Worm (Caenorhabditis elegans) whole organism, L3 larva: Measurements from ENCODE around the gene srr-1.

Source experiments
- R02D3.7 ChIP-seq: fragments of 150-350 bp; optimal IDR thresholded peaks from 2 replicates; lab custom pipeline; 2014; ENCODE audit warnings: missing biosample characterization, missing genetic modification characterization
- ZK546.5 ChIP-seq: sonication (generic microtip); optimal IDR thresholded peaks from 2 replicates; lab custom pipeline; 2017; ENCODE audit warnings: missing biosample characterization, missing genetic modification characterization
- ama-1 ChIP-seq: fragments of 150-350 bp; optimal IDR thresholded peaks from 2 replicates; lab custom pipeline; 2018
- ceh-28 ChIP-seq: fragments of 150-350 bp; optimal IDR thresholded peaks from 2 replicates; lab custom pipeline; 2014; ENCODE audit warnings: missing biosample characterization, missing genetic modification reagents, missing genetic modification characterization
- ceh-82 ChIP-seq: fragments of 150-350 bp; optimal IDR thresholded peaks from 2 replicates; lab custom pipeline; 2014; ENCODE audit warnings: missing biosample characterization, missing genetic modification characterization
- ceh-9 ChIP-seq: sonication (generic microtip); optimal IDR thresholded peaks from 2 replicates; lab custom pipeline; 2018; ENCODE audit warnings: missing biosample characterization, missing genetic modification characterization
- daf-12 ChIP-seq: fragments of 150-350 bp; optimal IDR thresholded peaks from 2 replicates; lab custom pipeline; 2014; ENCODE audit warnings: missing biosample characterization, missing genetic modification reagents, missing genetic modification characterization
- egl-5 ChIP-seq: fragments of 150-350 bp; optimal IDR thresholded peaks from 2 replicates; lab custom pipeline; 2017; ENCODE audit warnings: missing biosample characterization, missing genetic modification reagents, missing genetic modification characterization, inconsistent platforms
- elt-1 ChIP-seq: fragments of 150-350 bp; optimal IDR thresholded peaks from 2 replicates; lab custom pipeline; 2014; ENCODE audit warnings: missing biosample characterization, missing genetic modification characterization
- elt-2 ChIP-seq: sonication (generic microtip); optimal IDR thresholded peaks from 2 replicates; lab custom pipeline; 2016; ENCODE audit warnings: missing genetic modification reagents, mild to moderate bottlenecking, missing genetic modification characterization, missing compliant biosample characterization
- elt-3 ChIP-seq, 3 experiments: fragments of 150-350 bp in 1 of 3; sonication (generic microtip) in 2 of 3; optimal IDR thresholded peaks; 2 replicates in 2 of 3; 4 replicates in 1 of 3; lab custom pipeline; 2014 to 2017; ENCODE audit warnings: missing biosample characterization in 3 of 3, missing genetic modification characterization in 3 of 3
- fkh-10 ChIP-seq: sonication (generic microtip); optimal IDR thresholded peaks from 2 replicates; lab custom pipeline; 2017; ENCODE audit warnings: missing biosample characterization, missing genetic modification reagents, missing genetic modification characterization
- fkh-2 ChIP-seq: fragments of 150-350 bp; optimal IDR thresholded peaks from 2 replicates; lab custom pipeline; 2014; ENCODE audit warnings: missing biosample characterization, missing genetic modification reagents, missing genetic modification characterization
- fos-1 ChIP-seq: fragments of 150-350 bp; optimal IDR thresholded peaks from 2 replicates; lab custom pipeline; 2014; ENCODE audit warnings: missing biosample characterization, missing genetic modification characterization
- hmg-11 ChIP-seq: sonication (generic microtip); optimal IDR thresholded peaks from 2 replicates; lab custom pipeline; 2016; ENCODE audit warnings: missing genetic modification characterization, missing compliant biosample characterization
- jun-1 ChIP-seq: fragments of 150-350 bp; optimal IDR thresholded peaks from 2 replicates; lab custom pipeline; 2014; ENCODE audit warnings: missing biosample characterization, missing genetic modification reagents, missing genetic modification characterization
- lin-15B ChIP-seq: fragments of 150-350 bp; optimal IDR thresholded peaks from 2 replicates; lab custom pipeline; 2014; ENCODE audit warnings: missing biosample characterization, missing genetic modification characterization
- mdl-1 ChIP-seq: fragments of 150-350 bp; optimal IDR thresholded peaks from 2 replicates; lab custom pipeline; 2014; ENCODE audit warnings: missing biosample characterization, missing genetic modification characterization
- nfya-1 ChIP-seq: sonication (generic microtip); optimal IDR thresholded peaks from 2 replicates; lab custom pipeline; 2017; ENCODE audit warnings: missing genetic modification characterization, mild to moderate bottlenecking, missing compliant biosample characterization, antibody characterized with exemption, moderate library complexity; ENCODE audit not compliant: insufficient read depth
- nhr-11 ChIP-seq: fragments of 150-350 bp; optimal IDR thresholded peaks from 2 replicates; lab custom pipeline; 2014; ENCODE audit warnings: missing biosample characterization, missing genetic modification characterization
- nhr-23 ChIP-seq: fragments of 150-350 bp; optimal IDR thresholded peaks from 2 replicates; lab custom pipeline; 2014; ENCODE audit warnings: missing biosample characterization, missing genetic modification reagents, missing genetic modification characterization
- nhr-237 ChIP-seq: fragments of 150-350 bp; optimal IDR thresholded peaks from 2 replicates; lab custom pipeline; 2014; ENCODE audit warnings: missing biosample characterization, missing genetic modification characterization
- nhr-25 ChIP-seq: sonication (generic microtip); optimal IDR thresholded peaks from 2 replicates; lab custom pipeline; 2017; ENCODE audit warnings: missing biosample characterization, missing genetic modification characterization
- nhr-28 ChIP-seq: fragments of 150-350 bp; optimal IDR thresholded peaks from 2 replicates; lab custom pipeline; 2014; ENCODE audit warnings: missing biosample characterization, missing genetic modification characterization
- nhr-43 ChIP-seq: sonication (generic microtip); optimal IDR thresholded peaks from 2 replicates; lab custom pipeline; 2016; ENCODE audit warnings: mild to moderate bottlenecking, missing genetic modification characterization, missing compliant biosample characterization; ENCODE audit not compliant: poor library complexity, severe bottlenecking
- nhr-77 ChIP-seq: fragments of 150-350 bp; optimal IDR thresholded peaks from 2 replicates; lab custom pipeline; 2014; ENCODE audit warnings: missing biosample characterization, missing genetic modification characterization
- pha-4 ChIP-seq: fragments of 150-350 bp; optimal IDR thresholded peaks from 2 replicates; lab custom pipeline; 2014; ENCODE audit warnings: missing biosample characterization, missing genetic modification reagents, missing genetic modification characterization
- pqm-1 ChIP-seq: fragments of 150-350 bp; optimal IDR thresholded peaks from 2 replicates; lab custom pipeline; 2017; ENCODE audit warnings: missing biosample characterization, missing genetic modification characterization, inconsistent platforms
- tbx-2 ChIP-seq: sonication (generic microtip); optimal IDR thresholded peaks from 2 replicates; lab custom pipeline; 2016; ENCODE audit warnings: mild to moderate bottlenecking, missing genetic modification characterization, missing compliant biosample characterization
- unc-62 ChIP-seq: fragments of 150-350 bp; sonication (generic microtip); optimal IDR thresholded peaks from 4 replicates; lab custom pipeline; 2014; ENCODE audit warnings: missing biosample characterization, missing genetic modification reagents, missing genetic modification characterization
- zag-1 ChIP-seq: fragments of 150-350 bp; optimal IDR thresholded peaks from 2 replicates; lab custom pipeline; 2014; ENCODE audit warnings: missing biosample characterization, missing genetic modification characterization
- ztf-11 ChIP-seq: fragments of 150-350 bp; optimal IDR thresholded peaks from 2 replicates; lab custom pipeline; 2014; ENCODE audit warnings: missing biosample characterization, missing genetic modification characterization

srr-1 gene

DNA sequence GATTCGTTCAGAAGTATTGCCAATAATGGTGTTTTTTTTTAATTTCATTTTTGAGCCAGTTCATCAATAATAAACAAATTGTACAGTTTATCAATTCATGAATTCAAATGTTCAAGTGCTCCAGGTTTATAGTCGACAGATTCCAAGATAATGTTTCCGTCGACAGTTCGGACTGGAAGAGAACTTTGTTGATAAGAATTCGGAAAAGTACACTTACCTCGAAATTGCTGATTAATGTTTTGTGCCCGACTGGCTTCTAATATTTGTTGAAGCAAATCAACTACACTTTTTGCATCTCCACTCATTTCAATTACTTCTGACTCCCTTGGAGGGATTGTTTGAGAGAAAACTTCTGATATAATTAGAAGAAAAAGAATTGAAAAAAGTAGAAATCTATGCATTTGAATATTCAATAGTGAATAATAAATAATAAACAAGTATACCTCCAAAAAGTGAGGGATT, 4.4 kb downstream of the srr-1 start, which contains the start of gene W07G4.8:
Gene W07G4.8 (minus strand): TSS at position 412 of the 462 bp plus-strand sequence.
- peak; percentile 78 for TF ChIP-seq pqm-1 (tag; lab: Kevin White, UChicago)
- peak; percentile 41 for TF ChIP-seq pha-4
- TF ChIP-seq elt-2 (tag; lab: Kevin White, UChicago) = peak; percentile 80
- TF ChIP-seq ZK546.5 = no peak

DNA sequence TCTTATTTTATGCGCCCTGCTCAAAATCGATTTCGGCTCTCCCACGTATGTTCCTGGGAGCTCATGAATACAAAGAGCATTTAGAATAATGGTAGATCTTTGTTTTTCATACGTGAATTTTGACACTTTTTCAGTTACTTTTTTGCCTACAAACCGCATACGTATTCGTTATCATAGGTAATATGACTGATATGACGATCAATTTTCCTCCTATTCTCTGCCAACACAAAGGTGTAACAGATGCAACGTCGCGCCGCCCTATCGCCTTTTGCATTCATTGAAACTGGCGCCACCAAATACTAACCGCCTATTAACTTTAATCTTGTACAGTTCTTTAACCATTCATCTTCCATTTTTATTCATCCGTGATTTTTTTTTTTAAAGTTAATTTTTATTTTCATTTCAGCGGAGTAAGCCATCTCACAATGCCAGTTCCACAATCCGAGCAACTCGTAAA, 5.9 kb downstream of the srr-1 start, which contains the start of gene W07G4.5:
Gene W07G4.5 (plus strand): TSS at position 407 of the 457 bp plus-strand sequence.
- TF ChIP-seq fkh-2 (tag; lab: Kevin White, UChicago) (no peak), pqm-1 (tag; lab: Kevin White, UChicago) (peak; percentile 76), nhr-25 (tag; lab: Kevin White, UChicago) (no peak), elt-2 (tag; lab: Kevin White, UChicago) (peak; percentile 89), fos-1 (no peak)

DNA sequence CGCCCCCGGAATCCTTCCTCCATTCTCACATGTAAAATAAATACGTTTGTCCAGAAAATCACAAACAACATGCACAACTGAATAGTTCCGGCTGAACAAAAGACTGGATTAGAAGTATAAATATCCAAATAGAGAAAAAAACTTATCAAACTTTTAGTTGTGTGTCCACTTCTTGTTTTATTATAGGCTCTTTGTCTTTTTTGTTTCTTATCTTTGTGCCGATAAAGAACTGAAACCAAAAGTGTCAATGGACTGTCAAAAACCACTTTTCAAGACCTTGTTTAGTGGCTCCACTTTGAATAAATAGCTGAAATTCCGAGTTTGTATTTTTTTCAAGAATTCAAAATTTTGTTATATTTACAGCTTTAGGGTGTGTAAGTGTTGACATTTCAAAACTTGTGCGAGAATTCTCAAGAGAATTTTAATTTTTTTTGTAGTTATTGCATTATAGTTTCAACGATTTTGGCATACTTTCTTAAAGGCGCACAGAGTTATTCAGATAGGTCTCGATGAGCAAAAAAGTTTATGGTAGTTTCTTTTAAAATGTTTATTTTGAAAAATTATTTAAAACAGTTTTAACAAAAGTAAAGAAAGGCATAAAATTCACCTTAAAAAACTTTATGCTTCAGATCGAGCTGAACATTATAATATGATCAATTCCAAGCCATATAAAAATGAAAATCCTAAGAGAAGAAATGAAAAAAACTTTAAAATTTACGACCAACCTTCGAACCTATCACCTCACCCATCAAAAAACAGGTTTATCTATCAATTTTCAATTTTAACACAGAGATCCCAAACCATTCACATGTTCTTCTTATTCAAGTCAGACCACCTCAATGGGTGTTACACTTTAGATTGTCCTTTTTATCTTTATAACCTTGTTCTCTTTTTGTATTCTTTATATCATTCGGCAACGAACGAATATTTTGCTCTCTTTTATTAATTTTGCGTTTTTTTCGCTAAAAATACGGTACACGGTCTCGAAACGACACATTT, 7.1 kb downstream of the srr-1 start:
- TF ChIP-seq nfya-1 (tag; lab: Kevin White, UChicago) (no peak), mdl-1 (no peak), lin-15B (no peak), nhr-43 (tag; lab: Kevin White, UChicago) (peak; percentile 59), nhr-25 (tag; lab: Kevin White, UChicago) (peak; percentile 31), pha-4 (peak; percentile 3), elt-3 (tag; optimal IDR thresholded peaks at IDR 0.05; lab: Kevin White, UChicago) (no peak), pqm-1 (tag; lab: Kevin White, UChicago) (peak; percentile 46), elt-2 (tag; lab: Kevin White, UChicago) (peak; percentile 78), nhr-77 (tag; lab: Kevin White, UChicago) (no peak), nhr-23 (tag; lab: Kevin White, UChicago) (peak; percentile 36)

DNA sequence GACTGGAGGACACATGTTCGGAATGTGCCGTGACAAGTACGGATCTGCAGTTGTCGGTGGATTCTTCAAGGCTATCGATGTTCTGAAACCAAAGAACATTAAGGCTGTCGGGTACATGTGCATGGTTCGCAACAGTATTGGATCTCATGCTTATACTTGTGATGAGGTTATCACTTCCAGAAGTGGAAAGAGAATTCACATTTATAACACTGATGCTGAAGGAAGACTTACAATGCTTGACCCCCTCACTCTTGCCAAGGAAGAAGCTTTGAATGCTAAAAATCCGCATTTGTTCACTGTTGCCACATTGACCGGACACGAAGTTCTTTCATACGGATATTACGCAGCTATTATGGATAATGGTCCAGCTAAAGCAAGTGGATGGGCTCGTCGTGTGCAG, 8.5 kb downstream of the srr-1 start:
- no peak for TF ChIP-seq daf-12 (tag; lab: Kevin White, UChicago)
- peak; percentile 9 for TF ChIP-seq ama-1 (lab: Kevin White, UChicago)
- TF ChIP-seq egl-5 = no peak

DNA sequence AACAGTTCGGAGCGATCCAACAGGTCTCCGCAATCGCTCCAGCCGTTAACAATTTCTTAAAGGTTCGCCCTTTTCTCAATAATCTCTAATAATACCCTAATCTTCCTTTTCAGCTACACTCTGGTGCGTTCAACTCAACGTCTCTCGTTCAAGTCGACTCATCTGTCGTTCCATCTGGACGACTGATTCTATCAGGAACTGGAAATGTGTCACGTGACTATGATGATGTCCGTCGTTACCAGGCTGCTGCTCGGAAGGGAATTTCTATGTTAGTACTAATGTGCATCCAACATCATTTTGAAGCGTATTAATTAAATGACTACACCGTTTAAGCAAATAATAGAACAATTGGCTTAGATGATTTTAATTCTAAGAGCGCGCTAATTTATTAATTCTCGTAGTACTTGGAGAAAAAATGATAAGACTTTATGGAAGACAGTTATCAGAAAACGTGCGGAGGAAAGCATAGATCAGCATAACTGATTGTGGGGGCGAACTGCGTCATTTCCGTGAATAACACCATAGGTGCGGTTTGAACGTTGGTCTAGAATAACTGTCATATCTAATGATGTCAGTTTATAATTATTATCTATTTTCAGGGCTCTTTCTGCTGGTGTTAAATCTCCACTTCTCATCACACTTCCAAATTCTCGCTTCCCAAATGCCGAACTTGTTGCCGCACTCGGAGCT, 9.6 kb downstream of the srr-1 start:
- TF ChIP-seq pha-4 (peak; percentile 18), egl-5 (no peak), pqm-1 (tag; lab: Kevin White, UChicago) (peak; percentile 62), elt-2 (tag; lab: Kevin White, UChicago) (peak; percentile 77)
- TF ChIP-seq, all 47 proteins: peak for 3

DNA sequence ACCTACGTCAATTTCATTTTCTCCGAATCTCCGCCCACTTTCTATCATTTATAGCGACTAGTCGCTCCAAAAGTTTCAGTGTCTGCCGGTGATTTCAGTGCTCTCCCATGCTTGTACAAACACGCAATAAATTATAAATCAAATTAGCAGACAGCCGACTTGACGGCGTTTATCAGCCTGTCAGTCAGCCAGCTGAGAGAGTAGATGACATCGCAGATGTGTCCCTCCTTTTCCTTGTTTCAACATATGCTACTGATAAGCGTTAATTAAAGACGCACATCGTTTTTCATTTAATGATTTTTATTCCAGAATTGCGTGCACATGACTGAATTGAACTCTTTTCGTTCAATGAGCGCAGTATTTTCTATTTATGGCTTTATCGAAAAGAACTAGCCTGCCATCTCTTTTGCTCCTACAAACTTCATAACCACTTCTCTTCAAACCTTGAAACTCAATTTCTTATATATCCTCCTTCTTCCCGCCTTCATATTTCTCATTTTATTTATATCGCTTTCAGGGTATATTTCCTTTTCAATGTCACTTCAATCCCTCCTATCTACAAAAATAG, 10.3 kb downstream of the srr-1 start, which contains the start of gene lap-2:
Gene lap-2 (plus strand): TSS at position 518 of the 568 bp plus-strand sequence.
- TF ChIP-seq unc-62 (GFP tag; lab: Kevin White, UChicago) (peak; percentile 20), ama-1 (lab: Kevin White, UChicago) (peak; percentile 62), elt-2 (tag; lab: Kevin White, UChicago) (peak; percentile 94), nhr-25 (tag; lab: Kevin White, UChicago) (no peak), jun-1 (tag; lab: Kevin White, UChicago) (peak; percentile 37), pha-4 (peak; percentile 14), pqm-1 (tag; lab: Kevin White, UChicago) (peak; percentile 89), ceh-28 (tag; lab: Kevin White, UChicago) (no peak)

DNA sequence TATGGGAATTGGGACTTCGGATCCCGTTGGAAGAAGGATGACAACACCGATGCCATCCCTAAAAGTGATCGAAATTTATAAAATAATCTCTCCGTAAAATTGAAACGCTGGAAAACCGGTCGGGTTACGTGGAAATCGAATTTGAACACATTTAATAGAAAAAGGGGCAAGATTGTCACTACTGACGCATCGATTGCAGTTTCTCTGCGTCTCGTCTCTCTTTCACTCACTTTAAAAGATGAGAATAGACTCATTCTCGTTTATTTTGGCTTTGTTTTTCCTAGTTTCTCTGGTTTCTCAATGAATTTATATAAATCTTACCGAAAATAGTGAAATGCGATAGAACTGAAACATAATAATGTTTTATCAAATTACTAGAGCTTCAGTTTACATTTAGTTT, 11.9 kb downstream of the srr-1 start, which contains the start of gene scyl-1:
Gene scyl-1 (minus strand): TSS at position 56 of the 400 bp plus-strand sequence.
- no peak for TF ChIP-seq fkh-10 (GFP tag; lab: Kevin White, UChicago)
- TF ChIP-seq ztf-11 (tag; lab: Kevin White, UChicago) = no peak
- no peak for TF ChIP-seq ceh-82 (tag; lab: Kevin White, UChicago)
- peak; percentile 69 for TF ChIP-seq lin-15B
- no peak for TF ChIP-seq mdl-1
- peak; percentile 18 for TF ChIP-seq elt-1 (tag; lab: Kevin White, UChicago)
- TF ChIP-seq hmg-11 (tag; lab: Kevin White, UChicago) = peak; percentile 87
- TF ChIP-seq nhr-28 = no peak
- TF ChIP-seq nhr-237 = no peak
- TF ChIP-seq ceh-9 (tag; lab: Kevin White, UChicago) = no peak
- TF ChIP-seq zag-1 (tag; lab: Kevin White, UChicago) = no peak
- peak; percentile 62 for TF ChIP-seq ceh-28 (tag; lab: Kevin White, UChicago)
- no peak for TF ChIP-seq nhr-11
- TF ChIP-seq elt-3 (tag; optimal IDR thresholded peaks at IDR 0.05; lab: Kevin White, UChicago) = no peak
- TF ChIP-seq egl-5 = no peak
- TF ChIP-seq elt-2 (tag; lab: Kevin White, UChicago) = peak; percentile 45
- no peak for TF ChIP-seq ZK546.5
- TF ChIP-seq tbx-2 (tag; lab: Kevin White, UChicago) = peak; percentile 48
- peak; percentile 94 for TF ChIP-seq nhr-23 (tag; lab: Kevin White, UChicago)
- peak; percentile 75 for TF ChIP-seq pha-4
- TF ChIP-seq nhr-25 (tag; lab: Kevin White, UChicago) = peak; percentile 69
- peak; percentile 40 for TF ChIP-seq R02D3.7 (tag; lab: Kevin White, UChicago)
